Worm (Caenorhabditis elegans) whole organism, mixed stage, embryonic: Measurements from ENCODE around the gene fis-1.

Source experiments
- ceh-83 ChIP-seq: fragments of 200-800 bp; sonication (Bioruptor generic); optimal IDR thresholded peaks from 2 replicates; lab custom pipeline; 2018; ENCODE audit warnings: mild to moderate bottlenecking, missing genetic modification characterization, missing compliant biosample characterization
- zip-8 ChIP-seq: fragments of 150-350 bp; optimal IDR thresholded peaks from 2 replicates; lab custom pipeline; 2014; ENCODE audit warnings: missing biosample characterization, missing genetic modification characterization

- no peak for TF ChIP-seq ceh-83 (GFP tag; lab: Kevin White, UChicago)
- no peak for TF ChIP-seq zip-8 (tag; lab: Kevin White, UChicago)
These were observed 9.2 kb upstream of the fis-1 start, which contains the start of gene ins-14 for ce11 chrII:6745783-6746182.
